Worm (Caenorhabditis elegans) whole organism, L4/young adult: Measurements from ENCODE around the gene trx-3.

ENCODE experiments used
- W03F9.2 ChIP-seq: fragments of 150-350 bp; optimal IDR thresholded peaks from 2 replicates; lab custom pipeline; 2014; ENCODE audit warnings: missing biosample characterization, missing genetic modification characterization
- dao-5 ChIP-seq: sonication (generic microtip); optimal IDR thresholded peaks from 2 replicates; lab custom pipeline; 2016; ENCODE audit warnings: missing genotype, missing genetic modification characterization, moderate library complexity, missing compliant biosample characterization
- him-1 ChIP-seq: sonication (generic microtip); optimal IDR thresholded peaks from 2 replicates; lab custom pipeline; 2016; ENCODE audit warnings: missing genotype, missing genetic modification reagents, missing genetic modification characterization, missing compliant biosample characterization

Gene trx-3

DNA sequence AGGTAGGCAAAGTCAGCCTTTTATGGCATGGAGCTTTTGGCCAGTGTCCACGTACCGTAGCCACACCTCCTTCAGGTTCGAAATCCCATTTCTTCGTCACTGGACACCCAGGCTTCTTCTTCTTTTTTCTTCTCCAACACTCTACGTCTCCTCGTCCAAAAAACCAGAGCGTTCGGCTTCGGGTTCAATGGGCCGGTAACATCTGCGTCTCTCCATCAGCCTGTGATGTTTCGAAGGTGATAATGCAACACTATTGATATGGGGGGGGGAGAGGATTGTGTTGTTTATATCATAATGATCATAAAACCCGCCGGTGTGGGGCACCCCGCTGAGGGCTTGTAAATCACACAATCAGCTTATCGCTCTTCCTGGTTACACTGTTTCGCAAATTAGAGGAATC, 38.1 kb downstream of the trx-3 start, which contains the start of gene ZK180.6:
TSS of gene ZK180.6 (minus strand) at position 101 of the 400 bp plus-strand sequence.
- TF ChIP-seq dao-5 = no peak
- TF ChIP-seq him-1 (tag; lab: Kevin White, UChicago) = no peak
- TF ChIP-seq W03F9.2 = no peak

- TF ChIP-seq W03F9.2 = no peak
- TF ChIP-seq dao-5 = no peak
- no peak for TF ChIP-seq him-1 (tag; lab: Kevin White, UChicago)
Measured at ce11 chrIV:4526028-4526427, 39.2 kb downstream of the trx-3 start.

- TF ChIP-seq W03F9.2 (no peak), dao-5 (no peak), him-1 (tag; lab: Kevin White, UChicago) (no peak)
Measured at ce11 chrIV:4526724-4527123, 39.9 kb downstream of the trx-3 start.

- TF ChIP-seq dao-5 (no peak), W03F9.2 (no peak), him-1 (tag; lab: Kevin White, UChicago) (no peak)
Measured at ce11 chrIV:4530170-4530569, 43.3 kb downstream of the trx-3 start, which contains the start of gene ZK185.3. TSS of gene ZK185.3 (minus strand) at chrIV:4530432.

ce11 chrIV:4533025-4533424, 46.2 kb downstream of the trx-3 start, which contains the start of gene ZK185.4:
TSS of gene ZK185.4 (minus strand) at chrIV:4533125.
- TF ChIP-seq him-1 (tag; lab: Kevin White, UChicago) (no peak), dao-5 (no peak), W03F9.2 (no peak)

- no peak for TF ChIP-seq W03F9.2
- TF ChIP-seq dao-5 = no peak
- TF ChIP-seq him-1 (tag; lab: Kevin White, UChicago) = no peak
Measured at ce11 chrIV:4536247-4536646, 49.4 kb downstream of the trx-3 start, which contains the start of gene ZK185.2. TSS of gene ZK185.2 (plus strand) at chrIV:4536547.
